ENCODE assay signal across 1 worm cellular context in genomic region chrV:6350109-6350508, ce11.
TF ChIP-seq lines count a peak whose summit lies in the region.

No protein-coding gene starts in this region.

TF ChIP-seq in whole organism, L4 larva, 104 proteins besides CTCF, POLR2A, EP300 and RAD21 (continued from another document):
- TF ChIP-seq dmd-6 (GFP tag; IDR thresholded peaks at IDR 0.05; lab: Robert Waterston, UW) (peak; percentile 20; the same call in 1 of the 2 replicates), nhr-76 (tag; optimal IDR thresholded peaks at IDR 0.05; lab: Kevin White, UChicago) (no peak), pqm-1 (tag; optimal IDR thresholded peaks at IDR 0.05; lab: Kevin White, UChicago) (no peak), nhr-6 (tag; optimal IDR thresholded peaks at IDR 0.05; lab: Kevin White, UChicago) (no peak), jun-1 (tag; optimal IDR thresholded peaks at IDR 0.05; lab: Kevin White, UChicago) (no peak), nhr-42 (GFP tag; IDR thresholded peaks at IDR 0.05; lab: Robert Waterston, UW) (no peak), mxl-3 (GFP tag; optimal IDR thresholded peaks at IDR 0.05; lab: Kevin White, UChicago) (no peak), Y5F2A.4 (GFP tag; optimal IDR thresholded peaks at IDR 0.05; lab: Kevin White, UChicago) (no peak), mxl-2 (GFP tag; conservative IDR thresholded peaks at IDR 0.05; lab: Robert Waterston, UW) (no peak), dve-1 (tag; optimal IDR thresholded peaks at IDR 0.05; lab: Kevin White, UChicago; ENCODE audit: insufficient read depth) (no peak), mes-2 (tag; optimal IDR thresholded peaks at IDR 0.05; lab: Kevin White, UChicago; ENCODE audit: poor library complexity, severe bottlenecking) (no peak), fkh-10 (GFP tag; optimal IDR thresholded peaks at IDR 0.05; lab: Kevin White, UChicago) (peak; percentile 61), daf-16 (GFP tag; optimal IDR thresholded peaks at IDR 0.05; lab: Kevin White, UChicago) (peak in 1 of 2 experiments; percentile 10), daf-16 (tag; optimal IDR thresholded peaks at IDR 0.05; lab: Kevin White, UChicago) (no peak), F37D6.2 (tag; optimal IDR thresholded peaks at IDR 0.05; lab: Kevin White, UChicago) (peak; percentile 19), spr-1 (tag; optimal IDR thresholded peaks at IDR 0.05; lab: Kevin White, UChicago) (no peak), dmd-9 (GFP tag; IDR thresholded peaks at IDR 0.05; lab: Robert Waterston, UW) (no peak), madf-5 (GFP tag; IDR thresholded peaks at IDR 0.05; lab: Robert Waterston, UW) (no peak), unc-39 (tag; optimal IDR thresholded peaks at IDR 0.05; lab: Kevin White, UChicago) (no peak), nhr-25 (tag; optimal IDR thresholded peaks at IDR 0.05; lab: Kevin White, UChicago; ENCODE audit: borderline replicate concordance, insufficient read depth) (no peak), aha-1 (tag; lab: Kevin White, UChicago) (peak; percentile 54), lin-15B (tag; optimal IDR thresholded peaks at IDR 0.05; lab: Kevin White, UChicago) (no peak), egl-43 (GFP tag; IDR thresholded peaks at IDR 0.05; lab: Robert Waterston, UW) (no peak), ctbp-1 (GFP tag; IDR thresholded peaks at IDR 0.05; lab: Robert Waterston, UW) (no peak), egl-27 (tag; optimal IDR thresholded peaks at IDR 0.05; lab: Kevin White, UChicago) (no peak), lir-3 (tag; optimal IDR thresholded peaks at IDR 0.05; lab: Kevin White, UChicago) (no peak), spr-3 (GFP tag; optimal IDR thresholded peaks at IDR 0.05; lab: Kevin White, UChicago) (no peak), tag-97 (GFP tag; IDR thresholded peaks at IDR 0.05; lab: Robert Waterston, UW) (no peak), zag-1 (tag; optimal IDR thresholded peaks at IDR 0.05; lab: Kevin White, UChicago) (no peak), F10B5.3 (tag; optimal IDR thresholded peaks at IDR 0.05; lab: Kevin White, UChicago) (no peak), hlh-11 (tag; optimal IDR thresholded peaks at IDR 0.05; lab: Kevin White, UChicago) (peak; percentile 45), F49E8.2 (tag; optimal IDR thresholded peaks at IDR 0.05; lab: Kevin White, UChicago; ENCODE audit: borderline replicate concordance) (no peak), nhr-11 (tag; optimal IDR thresholded peaks at IDR 0.05; lab: Kevin White, UChicago) (no peak), unc-62 (GFP tag; optimal IDR thresholded peaks at IDR 0.05 in 1 of 2; lab: Kevin White, UChicago) (no peak), unc-62 (tag; optimal IDR thresholded peaks at IDR 0.05; lab: Kevin White, UChicago) (no peak), ceh-44 (GFP tag; IDR thresholded peaks at IDR 0.05; lab: Robert Waterston, UW) (no peak), D1046.2 (GFP tag; IDR thresholded peaks at IDR 0.05; lab: Robert Waterston, UW) (no peak), lsy-2 (tag; optimal IDR thresholded peaks at IDR 0.05; lab: Kevin White, UChicago) (peak in 1 of 2 experiments; percentile 5), ceh-62 (tag; optimal IDR thresholded peaks at IDR 0.05; lab: Kevin White, UChicago) (no peak), T26A8.4 (GFP tag; IDR thresholded peaks at IDR 0.05; lab: Robert Waterston, UW) (no peak), mdl-1 (tag; optimal IDR thresholded peaks at IDR 0.05; lab: Kevin White, UChicago) (peak in 1 of 2 experiments; percentile 58), Y105C5A.15 (GFP tag; IDR thresholded peaks at IDR 0.05; lab: Robert Waterston, UW) (no peak), nhr-41 (GFP tag; IDR thresholded peaks at IDR 0.05; lab: Robert Waterston, UW) (no peak), fos-1 (tag; optimal IDR thresholded peaks at IDR 0.05; lab: Kevin White, UChicago) (no peak), lin-13 (GFP tag; optimal IDR thresholded peaks at IDR 0.05; lab: Kevin White, UChicago) (no peak), tra-1 (GFP tag; IDR thresholded peaks at IDR 0.05; lab: Robert Waterston, UW) (no peak), ces-1 (GFP tag; optimal IDR thresholded peaks at IDR 0.05; lab: Kevin White, UChicago) (no peak), lin-29 (GFP tag; IDR thresholded peaks at IDR 0.05; lab: Robert Waterston, UW) (no peak), zip-11 (GFP tag; IDR thresholded peaks at IDR 0.05; lab: Robert Waterston, UW) (no peak), lin-39 (tag; optimal IDR thresholded peaks at IDR 0.05; lab: Kevin White, UChicago) (no peak), nhr-77 (tag; optimal IDR thresholded peaks at IDR 0.05; lab: Kevin White, UChicago) (no peak), nhr-237 (tag; optimal IDR thresholded peaks at IDR 0.05; lab: Kevin White, UChicago) (no peak), dmd-8 (GFP tag; IDR thresholded peaks at IDR 0.05; lab: Robert Waterston, UW) (no peak)
